Fruit fly (Drosophila melanogaster) whole organism, embryonic: ENCODE data around the gene CG43120.

ENCODE experiments used
- CG16813 ChIP-seq: fragments of 200-800 bp; sonication (Bioruptor generic); IDR thresholded peaks from 3 replicates; pipeline ENCODE4 v1.3.6; 2022; ENCODE audit warnings: missing biosample characterization, missing genetic modification characterization; ENCODE audit not compliant: partially characterized antibody
- CG7839 ChIP-seq: fragments of 200-800 bp; sonication (Bioruptor generic); optimal IDR thresholded peaks from 3 replicates; lab custom pipeline; 2018; ENCODE audit warnings: missing biosample characterization, mild to moderate bottlenecking, missing genetic modification characterization, moderate library complexity
- abd-A ChIP-seq: fragments of 200-800 bp; sonication (Bioruptor generic); optimal IDR thresholded peaks from 3 replicates; lab custom pipeline; 2019; ENCODE audit warnings: missing biosample characterization, mild to moderate bottlenecking, missing genetic modification characterization, moderate library complexity

DNA sequence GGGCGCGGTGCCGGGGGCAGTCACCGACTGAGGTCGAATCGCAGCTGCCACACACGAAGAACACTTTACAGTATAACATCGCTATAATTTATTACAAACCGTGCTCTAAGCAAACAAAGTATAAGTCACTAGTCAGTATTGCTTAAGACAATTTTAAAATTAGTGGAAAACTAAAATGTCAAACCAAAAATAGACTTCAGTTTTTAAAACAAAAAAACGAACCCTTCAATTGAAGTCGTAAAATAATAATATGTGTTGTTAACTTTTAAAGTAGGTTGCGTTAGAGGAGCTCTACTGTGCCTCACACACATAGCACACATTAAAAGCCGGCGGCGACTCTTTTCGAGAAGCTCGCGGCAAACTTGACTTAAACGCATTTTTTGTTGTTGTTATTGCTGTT, 40.4 kb downstream of the CG43120 start:
- TF ChIP-seq CG16813 (GFP tag; lab: Robert Waterston, UW) (no peak), CG7839 (no peak), abd-A (tag; lab: Kevin White, UChicago) (no peak)
